Fruit fly (Drosophila melanogaster) whole organism, embryonic: ENCODE data around the gene CG7889.

ENCODE experiments used
- Atf6 ChIP-seq: fragments of 200-800 bp; sonication (Bioruptor generic); IDR thresholded peaks from 2 replicates; pipeline ENCODE4 v1.3.6; 2022; ENCODE audit warnings: missing biosample characterization, missing genetic modification characterization
- CG10209 ChIP-seq: fragments of 200-800 bp; sonication (Bioruptor generic); optimal IDR thresholded peaks from 3 replicates; lab custom pipeline; 2017; ENCODE audit warnings: missing biosample characterization, mild to moderate bottlenecking, missing genetic modification characterization, missing genetic modification reagents
- CG10366 ChIP-seq: fragments of 200-800 bp; sonication (Bioruptor generic); IDR thresholded peaks from 2 replicates; pipeline ENCODE4 v1.3.6; 2022; ENCODE audit warnings: missing biosample characterization, missing genetic modification characterization
- CG10462 ChIP-seq: fragments of 200-800 bp; sonication (Bioruptor generic); optimal IDR thresholded peaks from 2 replicates; lab custom pipeline; 2016; ENCODE audit warnings: missing biosample characterization, missing genetic modification characterization
- CG11695 ChIP-seq: fragments of 200-800 bp; sonication (Bioruptor generic); IDR thresholded peaks from 3 replicates; pipeline ENCODE4 v1.3.6; 2022; ENCODE audit warnings: missing biosample characterization, missing genetic modification characterization
- CG17385 ChIP-seq: fragments of 200-800 bp; sonication (Bioruptor generic); optimal IDR thresholded peaks from 3 replicates; lab custom pipeline; 2018; ENCODE audit warnings: missing biosample characterization, mild to moderate bottlenecking, missing genetic modification characterization
- CG17568 ChIP-seq: fragments of 200-800 bp; sonication (Bioruptor generic); optimal IDR thresholded peaks from 2 replicates; lab custom pipeline; 2018; ENCODE audit warnings: missing biosample characterization, mild to moderate bottlenecking, missing genetic modification characterization, moderate library complexity
- CG17802 ChIP-seq: fragments of 200-800 bp; sonication (Bioruptor generic); optimal IDR thresholded peaks from 2 replicates; lab custom pipeline; 2018; ENCODE audit warnings: missing biosample characterization, mild to moderate bottlenecking, missing genetic modification characterization, moderate library complexity
- CG18476 ChIP-seq: fragments of 200-800 bp; sonication (Bioruptor generic); optimal IDR thresholded peaks from 2 replicates; lab custom pipeline; 2016; ENCODE audit warnings: missing biosample characterization, mild to moderate bottlenecking, missing genetic modification characterization
- CG18599 ChIP-seq: fragments of 200-800 bp; sonication (Bioruptor generic); optimal IDR thresholded peaks from 3 replicates; lab custom pipeline; 2017; ENCODE audit warnings: missing biosample characterization, missing genetic modification characterization, mild to moderate bottlenecking, moderate library complexity, missing genetic modification reagents
- CG31388 ChIP-seq: fragments of 200-800 bp; sonication (Bioruptor generic); optimal IDR thresholded peaks from 2 replicates; lab custom pipeline; 2016; ENCODE audit warnings: missing biosample characterization, missing genetic modification characterization
- CG34422 ChIP-seq: fragments of 200-800 bp; sonication (Bioruptor generic); IDR thresholded peaks from 3 replicates; pipeline ENCODE4 v1.3.6; 2022; ENCODE audit warnings: missing biosample characterization, missing genetic modification characterization
- CG4730 ChIP-seq: fragments of 200-800 bp; sonication (Bioruptor generic); IDR thresholded peaks from 2 replicates; pipeline ENCODE4 v1.3.6; 2022; ENCODE audit warnings: missing biosample characterization, missing genetic modification characterization
- CG6683 ChIP-seq: fragments of 200-800 bp; sonication (Bioruptor generic); optimal IDR thresholded peaks from 2 replicates; lab custom pipeline; 2017; ENCODE audit warnings: missing biosample characterization, mild to moderate bottlenecking, missing genetic modification characterization, missing genetic modification reagents
- CG6689 ChIP-seq: fragments of 200-800 bp; sonication (Bioruptor generic); IDR thresholded peaks from 2 replicates; pipeline ENCODE4 v1.3.6; 2022; ENCODE audit warnings: missing biosample characterization, missing genetic modification characterization
- CG7357 ChIP-seq: fragments of 200-800 bp; sonication (Bioruptor generic); IDR thresholded peaks from 3 replicates; pipeline ENCODE4 v1.3.6; 2022; ENCODE audit warnings: missing biosample characterization, missing genetic modification characterization
- CG7786 ChIP-seq: fragments of 200-800 bp; sonication (Bioruptor generic); optimal IDR thresholded peaks from 2 replicates; lab custom pipeline; 2016; ENCODE audit warnings: missing biosample characterization, missing genetic modification characterization
- CG8359 ChIP-seq: fragments of 200-800 bp; sonication (Bioruptor generic); optimal IDR thresholded peaks from 2 replicates; lab custom pipeline; 2017; ENCODE audit warnings: missing biosample characterization, mild to moderate bottlenecking, missing genetic modification characterization, borderline replicate concordance
- CTCF ChIP-seq: fragments of 200-800 bp; sonication (Bioruptor generic); optimal IDR thresholded peaks from 2 replicates; lab custom pipeline; 2017; ENCODE audit warnings: missing biosample characterization, mild to moderate bottlenecking, missing genetic modification characterization, moderate library complexity
- E2f2 ChIP-seq: fragments of 200-800 bp; sonication (Bioruptor generic); IDR thresholded peaks from 2 replicates; pipeline ENCODE4 v1.3.6; 2022; ENCODE audit warnings: missing biosample characterization, missing genetic modification characterization
- Gug ChIP-seq: fragments of 200-800 bp; sonication (Bioruptor generic); IDR thresholded peaks from 4 replicates; pipeline ENCODE4 v1.3.6; 2022; ENCODE audit warnings: missing biosample characterization, missing genetic modification characterization
- HHEX ChIP-seq: fragments of 200-800 bp; sonication (Bioruptor generic); optimal IDR thresholded peaks from 3 replicates; lab custom pipeline; 2017; ENCODE audit warnings: missing biosample characterization, mild to moderate bottlenecking, missing genetic modification characterization, missing genetic modification reagents
- HLH3B ChIP-seq: fragments of 200-800 bp; sonication (Bioruptor generic); IDR thresholded peaks from 2 replicates; pipeline ENCODE4 v1.3.6; 2022; ENCODE audit warnings: missing biosample characterization, missing genetic modification characterization
- Hand ChIP-seq: fragments of 200-800 bp; sonication (Bioruptor generic); optimal IDR thresholded peaks from 2 replicates; lab custom pipeline; 2017; ENCODE audit warnings: mild to moderate bottlenecking, missing biosample characterization, missing genetic modification reagents, missing genetic modification characterization
- Hr3 ChIP-seq: fragments of 200-800 bp; sonication (Bioruptor generic); optimal IDR thresholded peaks from 3 replicates; lab custom pipeline; 2016; ENCODE audit warnings: missing biosample characterization, missing genetic modification characterization
- Hr39 ChIP-seq: fragments of >200 bp; optimal IDR thresholded peaks from 2 replicates; lab custom pipeline; 2017
- MTF-1 ChIP-seq: fragments of 200-800 bp; sonication (Bioruptor generic); optimal IDR thresholded peaks from 2 replicates; lab custom pipeline; 2018; ENCODE audit warnings: missing biosample characterization, mild to moderate bottlenecking, missing genetic modification characterization, borderline replicate concordance
- Rx ChIP-seq: fragments of 200-800 bp; sonication (Bioruptor generic); IDR thresholded peaks from 2 replicates; pipeline ENCODE4 v1.3.6; 2022; ENCODE audit warnings: missing biosample characterization, missing genetic modification characterization
- ap ChIP-seq: fragments of 200-800 bp; sonication (Bioruptor generic); IDR thresholded peaks from 2 replicates; pipeline ENCODE4 v1.3.6; 2022; ENCODE audit warnings: missing biosample characterization, missing genetic modification characterization
- cato ChIP-seq: fragments of 200-800 bp; sonication (Bioruptor generic); optimal IDR thresholded peaks from 2 replicates; lab custom pipeline; 2016; ENCODE audit warnings: missing biosample characterization, missing genetic modification characterization, borderline replicate concordance
- chinmo ChIP-seq: fragments of 200-800 bp; sonication (Bioruptor generic); IDR thresholded peaks from 4 replicates; pipeline ENCODE4 v1.3.6; 2022; ENCODE audit warnings: missing biosample characterization, missing genetic modification characterization; ENCODE audit not compliant: partially characterized antibody
- crp ChIP-seq, 2 experiments: fragments of 200-800 bp; sonication (Bioruptor generic); optimal IDR thresholded peaks; 2 replicates in 1 of 2; 3 replicates in 1 of 2; lab custom pipeline; 2017; ENCODE audit warnings: missing biosample characterization in 2 of 2, missing genetic modification characterization in 2 of 2, mild to moderate bottlenecking in 1 of 2, moderate library complexity in 1 of 2
- cwo ChIP-seq: fragments of 200-800 bp; sonication (Bioruptor generic); optimal IDR thresholded peaks from 3 replicates; lab custom pipeline; 2017; ENCODE audit warnings: missing biosample characterization, missing genetic modification characterization, mild to moderate bottlenecking, moderate library complexity, missing genetic modification reagents
- dimm ChIP-seq: fragments of 200-800 bp; sonication (Bioruptor generic); IDR thresholded peaks from 2 replicates; pipeline ENCODE4 v1.3.6; 2022; ENCODE audit warnings: missing biosample characterization, missing genetic modification characterization
- dysf ChIP-seq: fragments of 200-800 bp; sonication (Bioruptor generic); IDR thresholded peaks from 3 replicates; pipeline ENCODE4 v1.3.6; 2022; ENCODE audit warnings: missing biosample characterization, missing genetic modification characterization
- fru ChIP-seq: fragments of >200 bp; optimal IDR thresholded peaks from 2 replicates; lab custom pipeline; 2017
- maf-S ChIP-seq: fragments of 200-800 bp; sonication (Bioruptor generic); optimal IDR thresholded peaks from 2 replicates; lab custom pipeline; 2016; ENCODE audit warnings: missing biosample characterization, missing genetic modification characterization
- pfk ChIP-seq: fragments of 200-800 bp; sonication (Bioruptor generic); optimal IDR thresholded peaks from 2 replicates; lab custom pipeline; 2018; ENCODE audit warnings: missing biosample characterization, mild to moderate bottlenecking, missing genetic modification characterization, moderate library complexity
- phol ChIP-seq: fragments of 200-800 bp; sonication (Bioruptor generic); optimal IDR thresholded peaks from 3 replicates; lab custom pipeline; 2018; ENCODE audit warnings: missing biosample characterization, mild to moderate bottlenecking, missing genetic modification characterization, moderate library complexity
- ro ChIP-seq: fragments of 200-800 bp; sonication (Bioruptor generic); IDR thresholded peaks from 2 replicates; pipeline ENCODE4 v1.3.6; 2022; ENCODE audit warnings: missing biosample characterization, missing genetic modification characterization
- salm ChIP-seq: fragments of 200-800 bp; sonication (Bioruptor generic); optimal IDR thresholded peaks from 2 replicates; lab custom pipeline; 2018; ENCODE audit warnings: missing biosample characterization, mild to moderate bottlenecking, missing genetic modification characterization
- sens ChIP-seq: fragments of 200-800 bp; sonication (Bioruptor generic); peaks from one replicate; lab custom pipeline; 2016; ENCODE audit warnings: missing biosample characterization, missing genetic modification characterization
- slou ChIP-seq: fragments of 200-800 bp; sonication (Bioruptor generic); optimal IDR thresholded peaks from 3 replicates; lab custom pipeline; 2016; ENCODE audit warnings: missing biosample characterization, missing genetic modification characterization
- so ChIP-seq: fragments of 200-800 bp; sonication (Bioruptor generic); IDR thresholded peaks from 3 replicates; pipeline ENCODE4 v1.3.6; 2022; ENCODE audit warnings: missing biosample characterization, missing genetic modification characterization
- sob ChIP-seq: fragments of 200-800 bp; sonication (Bioruptor generic); IDR thresholded peaks from 2 replicates; pipeline ENCODE4 v1.3.6; 2022; ENCODE audit warnings: missing biosample characterization, missing genetic modification characterization
- sr ChIP-seq: fragments of 200-800 bp; sonication (Bioruptor generic); IDR thresholded peaks from 3 replicates; pipeline ENCODE4 v1.3.6; 2022; ENCODE audit warnings: missing biosample characterization, missing genetic modification characterization
- stc ChIP-seq: fragments of 200-800 bp; sonication (Bioruptor generic); IDR thresholded peaks from 2 replicates; pipeline ENCODE4 v1.3.6; 2022; ENCODE audit warnings: missing biosample characterization, missing genetic modification characterization
- tio ChIP-seq: fragments of 200-800 bp; sonication (Bioruptor generic); optimal IDR thresholded peaks from 2 replicates; lab custom pipeline; 2017; ENCODE audit warnings: missing biosample characterization, missing genetic modification characterization, inconsistent platforms
- trem ChIP-seq: fragments of 200-800 bp; optimal IDR thresholded peaks from 3 replicates; lab custom pipeline; 2019; ENCODE audit warnings: missing biosample characterization, mild to moderate bottlenecking, missing genetic modification characterization, moderate library complexity
- wdn ChIP-seq: fragments of 200-800 bp; sonication (Bioruptor generic); IDR thresholded peaks from 2 replicates; pipeline ENCODE4 v1.3.6; 2022; ENCODE audit warnings: missing biosample characterization, missing genetic modification characterization
- zf30C ChIP-seq: fragments of 200-800 bp; sonication (Bioruptor generic); optimal IDR thresholded peaks from 3 replicates; lab custom pipeline; 2018; ENCODE audit warnings: missing biosample characterization, mild to moderate bottlenecking, missing genetic modification characterization

Gene CG7889

dm6 chrX:19289318-19289970 is 46.0 kb downstream of the CG7889 start (continued):
- TF ChIP-seq dysf (GFP tag; lab: Robert Waterston, UW) (peak; percentile 92), CG34422 (GFP tag; lab: Robert Waterston, UW) (peak; percentile 95), CG18476 (GFP tag; lab: Kevin White, UChicago) (peak; percentile 79), maf-S (GFP tag; lab: Kevin White, UChicago) (peak; percentile 78), CG10462 (GFP tag; lab: Kevin White, UChicago) (peak; percentile 82), CG7786 (peak; percentile 76), wdn (peak; percentile 73), CTCF (GFP tag; lab: Kevin White, UChicago) (peak; percentile 57), so (GFP tag; lab: Robert Waterston, UW) (peak; percentile 91), zf30C (GFP tag; lab: Kevin White, UChicago) (no peak), Hand (GFP tag; lab: Kevin White, UChicago) (peak; percentile 22), phol (peak; percentile 88), trem (tag; lab: Kevin White, UChicago) (peak; percentile 61), ap (GFP tag; lab: Robert Waterston, UW) (peak; percentile 92), CG6683 (GFP tag; lab: Kevin White, UChicago) (peak; percentile 53), dimm (peak; percentile 81), salm (tag; lab: Kevin White, UChicago) (peak; percentile 88), chinmo (GFP tag; lab: Robert Waterston, UW) (no peak), CG18599 (GFP tag; lab: Kevin White, UChicago) (peak; percentile 82), CG4730 (GFP tag; lab: Robert Waterston, UW) (peak; percentile 85), HHEX (GFP tag; lab: Kevin White, UChicago) (peak; percentile 82), CG17568 (peak; percentile 79), fru (no peak), CG17802 (tag; lab: Kevin White, UChicago) (peak; percentile 76), cwo (GFP tag; lab: Kevin White, UChicago) (peak; percentile 70), CG6689 (GFP tag; lab: Robert Waterston, UW) (peak; percentile 89), pfk (no peak), CG31388 (GFP tag; lab: Kevin White, UChicago) (peak; percentile 71), cato (GFP tag; lab: Kevin White, UChicago) (peak; percentile 80), crp (GFP tag; optimal IDR thresholded peaks at IDR 0.05; lab: Kevin White, UChicago) (peak in 1 of 2 experiments; percentile 36), CG17385 (peak; percentile 87), MTF-1 (GFP tag; lab: Kevin White, UChicago) (peak; percentile 84), sob (GFP tag; lab: Robert Waterston, UW) (peak; percentile 88), CG7357 (GFP tag; lab: Robert Waterston, UW) (peak; percentile 79; the same call in 2 of the 3 replicates), CG10366 (peak; percentile 93), sr (GFP tag; lab: Robert Waterston, UW) (peak; percentile 88), E2f2 (GFP tag; lab: Robert Waterston, UW) (peak; percentile 68), slou (GFP tag; lab: Kevin White, UChicago) (peak; percentile 70), HLH3B (GFP tag; lab: Robert Waterston, UW) (peak; percentile 93), ro (GFP tag; lab: Robert Waterston, UW) (peak; percentile 76), Hr3 (GFP tag; lab: Kevin White, UChicago) (peak; percentile 77), Hr39 (lab: Kevin White, UChicago) (no peak), stc (GFP tag; lab: Robert Waterston, UW) (peak; percentile 87), CG8359 (peak; percentile 72), sens (GFP tag; lab: Kevin White, UChicago) (peak; percentile 98), Atf6 (GFP tag; lab: Robert Waterston, UW) (peak; percentile 78; the same call in 1 of the 2 replicates), tio (GFP tag; lab: Kevin White, UChicago) (peak; percentile 63), Gug (GFP tag; lab: Robert Waterston, UW) (peak; percentile 92), CG11695 (GFP tag; lab: Robert Waterston, UW) (peak; percentile 84), CG10209 (GFP tag; lab: Kevin White, UChicago) (peak; percentile 82), Rx (peak; percentile 90)
